Fruit fly (Drosophila melanogaster) whole organism, embryonic: Measurements from ENCODE around the gene CG12766.

Experiments
- Awh ChIP-seq: fragments of 200-800 bp; sonication (Bioruptor generic); IDR thresholded peaks from 2 replicates; pipeline ENCODE4, ENCODE4 v1.3.6; 2022; ENCODE audit warnings: missing biosample characterization, missing genetic modification characterization
- CG10366 ChIP-seq: fragments of 200-800 bp; sonication (Bioruptor generic); IDR thresholded peaks from 2 replicates; pipeline ENCODE4 v1.3.6; 2022; ENCODE audit warnings: missing biosample characterization, missing genetic modification characterization
- CG1603 ChIP-seq: fragments of 200-800 bp; sonication (Bioruptor generic); optimal IDR thresholded peaks from 2 replicates; lab custom pipeline; 2019; ENCODE audit warnings: missing biosample characterization, mild to moderate bottlenecking, missing genetic modification characterization, moderate library complexity
- CG16813 ChIP-seq: fragments of 200-800 bp; sonication (Bioruptor generic); IDR thresholded peaks from 3 replicates; pipeline ENCODE4 v1.3.6; 2022; ENCODE audit warnings: missing biosample characterization, missing genetic modification characterization; ENCODE audit not compliant: partially characterized antibody
- CG32532 ChIP-seq: fragments of 200-800 bp; sonication (Bioruptor generic); IDR thresholded peaks from 2 replicates; pipeline ENCODE4 v1.3.6; 2022; ENCODE audit warnings: missing biosample characterization, missing genetic modification characterization
- CG32767 ChIP-seq: fragments of 200-800 bp; sonication (Bioruptor generic); IDR thresholded peaks from 2 replicates; pipeline ENCODE4 v1.3.6; 2022; ENCODE audit warnings: missing biosample characterization, missing genetic modification characterization
- CG4360 ChIP-seq: fragments of 200-800 bp; sonication (Bioruptor generic); IDR thresholded peaks from 2 replicates; pipeline ENCODE4 v1.3.6; 2022; ENCODE audit warnings: missing biosample characterization, missing genetic modification characterization
- CG6854 ChIP-seq: fragments of 200-800 bp; sonication (Bioruptor generic); optimal IDR thresholded peaks from 3 replicates; lab custom pipeline; 2017; ENCODE audit warnings: missing biosample characterization, mild to moderate bottlenecking, missing genetic modification characterization
- CG7372 ChIP-seq: fragments of 200-800 bp; sonication (Bioruptor generic); IDR thresholded peaks from 2 replicates; pipeline ENCODE4 v1.3.6; 2022; ENCODE audit warnings: missing biosample characterization, missing genetic modification characterization
- CG9797 ChIP-seq: fragments of 200-800 bp; sonication (Bioruptor generic); optimal IDR thresholded peaks from 3 replicates; lab custom pipeline; 2018; ENCODE audit warnings: missing biosample characterization, mild to moderate bottlenecking, missing genetic modification characterization
- D ChIP-seq, 2 experiments: fragments of 200-800 bp in 1 of 2; fragments of >200 bp in 1 of 2; sonication (Bioruptor generic) in 1 of 2; optimal IDR thresholded peaks; 2 replicates in 1 of 2; 3 replicates in 1 of 2; lab custom pipeline; 2017; ENCODE audit warnings: mild to moderate bottlenecking in 1 of 2, missing biosample characterization in 1 of 2, missing genetic modification characterization in 1 of 2, missing genetic modification reagents in 1 of 2
- Ets97D ChIP-seq: fragments of 200-800 bp; sonication (Bioruptor generic); optimal IDR thresholded peaks from 3 replicates; lab custom pipeline; 2016; ENCODE audit warnings: missing biosample characterization, missing genetic modification characterization
- Hr3 ChIP-seq: fragments of 200-800 bp; sonication (Bioruptor generic); optimal IDR thresholded peaks from 3 replicates; lab custom pipeline; 2016; ENCODE audit warnings: missing biosample characterization, missing genetic modification characterization
- Hr39 ChIP-seq: fragments of >200 bp; optimal IDR thresholded peaks from 2 replicates; lab custom pipeline; 2017
- Lhr ChIP-seq: fragments of 200-800 bp; sonication (Bioruptor generic); optimal IDR thresholded peaks from 3 replicates; lab custom pipeline; 2017; ENCODE audit warnings: mild to moderate bottlenecking, missing biosample characterization, missing genetic modification reagents, missing genetic modification characterization
- MBD-R2 ChIP-seq: fragments of 200-800 bp; sonication (Bioruptor generic); IDR thresholded peaks from 2 replicates; pipeline ENCODE4 v1.3.6; 2022; ENCODE audit warnings: missing biosample characterization, missing genetic modification characterization
- Ravus ChIP-seq: fragments of 200-800 bp; sonication (Bioruptor generic); IDR thresholded peaks from 2 replicates; pipeline ENCODE4 v1.3.6; 2022; ENCODE audit warnings: missing biosample characterization, missing genetic modification characterization
- Sox102F ChIP-seq: fragments of 200-800 bp; sonication (Bioruptor generic); optimal IDR thresholded peaks from 2 replicates; lab custom pipeline; 2018; ENCODE audit warnings: missing biosample characterization, mild to moderate bottlenecking, missing genetic modification characterization, moderate library complexity
- disco-r ChIP-seq: fragments of 200-800 bp; sonication (Bioruptor generic); optimal IDR thresholded peaks from 2 replicates; lab custom pipeline; 2016; ENCODE audit warnings: missing biosample characterization, missing genetic modification characterization
- dmrt11E ChIP-seq: fragments of 200-800 bp; sonication (Bioruptor generic); optimal IDR thresholded peaks from 3 replicates; lab custom pipeline; 2018; ENCODE audit warnings: missing biosample characterization, mild to moderate bottlenecking, missing genetic modification characterization, moderate library complexity
- exex ChIP-seq: fragments of 200-800 bp; sonication (Bioruptor generic); optimal IDR thresholded peaks from 4 replicates; lab custom pipeline; 2018; ENCODE audit warnings: missing biosample characterization, mild to moderate bottlenecking, missing genetic modification characterization, moderate library complexity
- fd102C ChIP-seq: fragments of 200-800 bp; sonication (Bioruptor generic); optimal IDR thresholded peaks from 2 replicates; lab custom pipeline; 2018; ENCODE audit warnings: missing biosample characterization, mild to moderate bottlenecking, missing genetic modification characterization, moderate library complexity
- prd ChIP-seq, 3 experiments: fragments of >200 bp in 2 of 3; fragments of 200-800 bp in 1 of 3; sonication (Bioruptor generic) in 1 of 3; optimal IDR thresholded peaks in 2 of 3; IDR thresholded peaks in 1 of 3; 2 replicates in 2 of 3; 3 replicates in 1 of 3; pipeline versions ENCODE4 v1.3.6 to Lab custom; 2017 to 2022; ENCODE audit warnings: missing biosample characterization in 1 of 3, missing genetic modification characterization in 1 of 3
- scrt ChIP-seq: fragments of 200-800 bp; sonication (Bioruptor generic); optimal IDR thresholded peaks from 2 replicates; lab custom pipeline; 2018; ENCODE audit warnings: missing biosample characterization, mild to moderate bottlenecking, missing genetic modification characterization, moderate library complexity
- sens ChIP-seq: fragments of 200-800 bp; sonication (Bioruptor generic); peaks from one replicate; lab custom pipeline; 2016; ENCODE audit warnings: missing biosample characterization, missing genetic modification characterization
- so ChIP-seq: fragments of 200-800 bp; sonication (Bioruptor generic); IDR thresholded peaks from 3 replicates; pipeline ENCODE4 v1.3.6; 2022; ENCODE audit warnings: missing biosample characterization, missing genetic modification characterization
- tin ChIP-seq: fragments of 200-800 bp; sonication (Bioruptor generic); optimal IDR thresholded peaks from 3 replicates; lab custom pipeline; 2016; ENCODE audit warnings: missing biosample characterization, missing genetic modification characterization
- trem ChIP-seq: fragments of 200-800 bp; optimal IDR thresholded peaks from 3 replicates; lab custom pipeline; 2019; ENCODE audit warnings: missing biosample characterization, mild to moderate bottlenecking, missing genetic modification characterization, moderate library complexity
- z ChIP-seq: fragments of 200-800 bp; sonication (Bioruptor generic); IDR thresholded peaks from 3 replicates; pipeline ENCODE4 v1.3.6; 2022; ENCODE audit warnings: missing biosample characterization, missing genetic modification characterization
- zf30C ChIP-seq: fragments of 200-800 bp; sonication (Bioruptor generic); optimal IDR thresholded peaks from 3 replicates; lab custom pipeline; 2018; ENCODE audit warnings: missing biosample characterization, mild to moderate bottlenecking, missing genetic modification characterization

The CG12766 gene

dm6 chr3L:3892154-3892624 is 47.7 kb downstream of the CG12766 start, which contains the start of gene Fie (continued):
- TF ChIP-seq zf30C (no peak), fd102C (GFP tag; lab: Kevin White, UChicago) (no peak), Hr3 (GFP tag; lab: Kevin White, UChicago) (peak; percentile 62), CG10366 (no peak), CG4360 (GFP tag; lab: Robert Waterston, UW) (no peak), Awh (GFP tag; lab: Robert Waterston, UW) (0 out of 2 replicates have a peak, but pooled peaks have one; percentile 16), CG6854 (peak; percentile 70), CG32767 (peak; percentile 58; the same call in 1 of the 2 replicates), prd (optimal IDR thresholded peaks at IDR 0.05; lab: Kevin White, UChicago) (no peak), prd (GFP tag; IDR thresholded peaks at IDR 0.05; lab: Robert Waterston, UW) (peak; percentile 62; the same call in 2 of the 3 replicates), tin (GFP tag; lab: Kevin White, UChicago) (peak; percentile 24), Sox102F (GFP tag; lab: Kevin White, UChicago) (peak; percentile 71), scrt (GFP tag; lab: Kevin White, UChicago) (peak; percentile 74), MBD-R2 (GFP tag; lab: Robert Waterston, UW) (no peak), Ravus (no peak), exex (peak; percentile 9), D (optimal IDR thresholded peaks at IDR 0.05; lab: Kevin White, UChicago) (no peak), D (GFP tag; optimal IDR thresholded peaks at IDR 0.05; lab: Kevin White, UChicago) (peak; percentile 35), Ets97D (GFP tag; lab: Kevin White, UChicago) (peak; percentile 32), so (GFP tag; lab: Robert Waterston, UW) (0 out of 3 replicates have a peak, but pooled peaks have one; percentile 56), trem (tag; lab: Kevin White, UChicago) (no peak), CG32532 (peak; percentile 63), z (no peak)

dm6 chr3L:3890860-3891259 is 49.1 kb downstream of the CG12766 start:
- TF ChIP-seq disco-r (no peak), CG1603 (tag; lab: Kevin White, UChicago) (peak; percentile 7), CG7372 (GFP tag; lab: Robert Waterston, UW) (no peak), Hr39 (lab: Kevin White, UChicago) (no peak), CG9797 (no peak), sens (peak; percentile 69), CG16813 (GFP tag; lab: Robert Waterston, UW) (no peak), dmrt11E (tag; lab: Kevin White, UChicago) (peak; percentile 27), Lhr (GFP tag; lab: Kevin White, UChicago) (no peak)
